Worm (Caenorhabditis elegans) whole organism, late embryonic: ENCODE data around the gene srg-41.

Source experiments
- tbx-7 ChIP-seq: sonication (generic microtip); optimal IDR thresholded peaks from 2 replicates; lab custom pipeline; 2016; ENCODE audit warnings: missing genotype, missing genetic modification characterization, missing compliant biosample characterization
- unc-55 ChIP-seq: sonication (generic microtip); optimal IDR thresholded peaks from 2 replicates; lab custom pipeline; 2017; ENCODE audit warnings: missing biosample characterization, missing genetic modification reagents, missing genetic modification characterization

- TF ChIP-seq unc-55 (GFP tag; lab: Kevin White, UChicago) (no peak), tbx-7 (tag; lab: Kevin White, UChicago) (no peak)
Measured at ce11 chrV:11170564-11171329, 9.1 kb upstream of the srg-41 start.
